Fruit fly (Drosophila melanogaster): ENCODE data around the gene Vps45.
A peak's percentile ranks its signal among the peaks of the same experiment; 100 is the strongest.

Vps45 gene

dm6 chr3R:9555334-9555974 lies 8.3 kb upstream of the Vps45 start, which contains the start of the genes CG9386 and BckdhA (continued):
- TF ChIP-seq Dp (GFP tag; optimal IDR thresholded peaks at IDR 0.05) (peak; percentile 77), cwo (GFP tag; optimal IDR thresholded peaks at IDR 0.05) (peak; percentile 54), Dad (GFP tag; optimal IDR thresholded peaks at IDR 0.05) (peak; percentile 20), kah (GFP tag; optimal IDR thresholded peaks at IDR 0.05) (peak; percentile 72), chinmo (GFP tag; IDR thresholded peaks at IDR 0.05; ENCODE audit: partially characterized antibody) (peak; percentile 72; the same call in 1 of the 4 replicates), chm (GFP tag; IDR thresholded peaks at IDR 0.05) (no peak), btn (GFP tag; optimal IDR thresholded peaks at IDR 0.05) (no peak), Awh (GFP tag; IDR thresholded peaks at IDR 0.05) (no peak), CG33213 (GFP tag; optimal IDR thresholded peaks at IDR 0.05) (peak; percentile 17), mam (GFP tag; optimal IDR thresholded peaks at IDR 0.05) (peak; percentile 75), CG8089 (GFP tag; optimal IDR thresholded peaks at IDR 0.05) (peak; percentile 28), bsh (GFP tag; optimal IDR thresholded peaks at IDR 0.05) (peak in 1 of 2 experiments; percentile 15), D19A (tag; optimal IDR thresholded peaks at IDR 0.05) (peak; percentile 38), tin (GFP tag; optimal IDR thresholded peaks at IDR 0.05) (peak; percentile 57), hkb (optimal IDR thresholded peaks at IDR 0.05) (no peak), hkb (GFP tag; IDR thresholded peaks at IDR 0.05) (no peak), E2f2 (GFP tag; IDR thresholded peaks at IDR 0.05) (peak; percentile 83), CG8944 (GFP tag; optimal IDR thresholded peaks at IDR 0.05) (peak; percentile 55), CG13123 (GFP tag; optimal IDR thresholded peaks at IDR 0.05) (peak; percentile 20), ap (GFP tag; IDR thresholded peaks at IDR 0.05) (no peak), Fer2 (tag; optimal IDR thresholded peaks at IDR 0.05) (peak; percentile 12), Hsf (GFP tag; optimal IDR thresholded peaks at IDR 0.05) (peak; percentile 59), CoRest (tag; optimal IDR thresholded peaks at IDR 0.05) (peak; percentile 73), HmgD (GFP tag; optimal IDR thresholded peaks at IDR 0.05) (peak; percentile 21), Sry-δ (GFP tag; optimal IDR thresholded peaks at IDR 0.05) (peak; percentile 71), CG13624 (GFP tag; optimal IDR thresholded peaks at IDR 0.05) (peak; percentile 68), CG12104 (GFP tag; optimal IDR thresholded peaks at IDR 0.05) (peak; percentile 53), hb (GFP tag; IDR thresholded peaks at IDR 0.05; ENCODE audit: partially characterized antibody) (peak; percentile 67; the same call in 2 of the 3 replicates), CG12744 (GFP tag; optimal IDR thresholded peaks at IDR 0.05) (peak; percentile 30), emc (GFP tag; optimal IDR thresholded peaks at IDR 0.05) (no peak), Xrp1 (GFP tag; IDR thresholded peaks at IDR 0.05) (peak; percentile 40; the same call in 1 of the 2 replicates), CG10209 (GFP tag; optimal IDR thresholded peaks at IDR 0.05) (peak; percentile 32), peb (GFP tag; IDR thresholded peaks at IDR 0.05) (0 out of 2 replicates have a peak, but pooled peaks have one; percentile 38), Blimp-1 (GFP tag; optimal IDR thresholded peaks at IDR 0.05) (peak; percentile 65), CG10462 (GFP tag; optimal IDR thresholded peaks at IDR 0.05) (no peak), schlank (tag; optimal IDR thresholded peaks at IDR 0.05) (no peak), ase (GFP tag; IDR thresholded peaks at IDR 0.05) (peak; percentile 46; the same call in 1 of the 3 replicates), Sox102F (GFP tag; optimal IDR thresholded peaks at IDR 0.05) (no peak), z (GFP tag; IDR thresholded peaks at IDR 0.05) (no peak), CG11560 (tag; IDR thresholded peaks at IDR 0.05) (no peak), dm (GFP tag; optimal IDR thresholded peaks at IDR 0.05) (peak; percentile 61), Oaz (GFP tag; IDR thresholded peaks at IDR 0.05) (no peak), lov (optimal IDR thresholded peaks at IDR 0.05) (no peak), lov (GFP tag; IDR thresholded peaks at IDR 0.05) (no peak), Hr78 (GFP tag; optimal IDR thresholded peaks at IDR 0.05) (no peak), nerfin-2 (GFP tag; IDR thresholded peaks at IDR 0.05; ENCODE audit: partially characterized antibody) (peak; percentile 60; the same call in 1 of the 2 replicates), CG15601 (tag; optimal IDR thresholded peaks at IDR 0.05) (peak; percentile 38), CG9609 (GFP tag; optimal IDR thresholded peaks at IDR 0.05) (peak; percentile 65), NFAT (GFP tag; IDR thresholded peaks at IDR 0.05) (peak; percentile 76), abd-A (tag; optimal IDR thresholded peaks at IDR 0.05) (no peak)

Data from whole organism, embryonic.